Fruit fly (Drosophila melanogaster): ENCODE data around the gene dyw.

- TF ChIP-seq CG14711 (tag; optimal IDR thresholded peaks at IDR 0.05) (no peak), CG11617 (GFP tag; optimal IDR thresholded peaks at IDR 0.05) (peak; percentile 56), CG1620 (GFP tag; optimal IDR thresholded peaks at IDR 0.05) (no peak)
Observed at dm6 chrX:2742067-2742466, 48.4 kb upstream of the dyw start.

All from whole organism, adult.